Worm (Caenorhabditis elegans): ENCODE measurements around the gene pgp-5.

ce11 chrX:10838550-10838949 is 20.5 kb downstream of the pgp-5 start, which contains the start of gene plc-1:
- TF ChIP-seq ztf-29 (GFP tag; IDR thresholded peaks at IDR 0.05): no peak
- TF ChIP-seq med-1 (GFP tag; optimal IDR thresholded peaks at IDR 0.05; ENCODE audit: insufficient read depth): no peak
- TF ChIP-seq klf-2 (GFP tag; conservative IDR thresholded peaks at IDR 0.05): no peak
- no peak for TF ChIP-seq ref-1 (GFP tag; conservative IDR thresholded peaks at IDR 0.05)
- TF ChIP-seq flt-1 (GFP tag; IDR thresholded peaks at IDR 0.05): no peak
- no peak for TF ChIP-seq T22C8.4 (GFP tag; IDR thresholded peaks at IDR 0.05)
- TF ChIP-seq tab-1 (GFP tag; IDR thresholded peaks at IDR 0.05): no peak
- TF ChIP-seq cog-1 (tag; optimal IDR thresholded peaks at IDR 0.05): no peak
